Worm (Caenorhabditis elegans): ENCODE data around the gene sra-36.

ce11 chrII:4566237-4566636 lies 25.7 kb upstream of the sra-36 start:
- TF ChIP-seq mep-1 (tag; optimal IDR thresholded peaks at IDR 0.05), result no peak
- TF ChIP-seq ces-1 (GFP tag; optimal IDR thresholded peaks at IDR 0.05), result no peak
- no peak for TF ChIP-seq blmp-1 (tag; optimal IDR thresholded peaks at IDR 0.05)
- no peak for TF ChIP-seq nhr-237 (tag; optimal IDR thresholded peaks at IDR 0.05)
- TF ChIP-seq lin-13 (tag; optimal IDR thresholded peaks at IDR 0.05), result no peak
- no peak for TF ChIP-seq elt-1 (tag; optimal IDR thresholded peaks at IDR 0.05; ENCODE audit: borderline replicate concordance, insufficient read depth)
- TF ChIP-seq ztf-11 (tag; optimal IDR thresholded peaks at IDR 0.05), result no peak
- TF ChIP-seq lsy-2 (tag; optimal IDR thresholded peaks at IDR 0.05), result no peak
- no peak for TF ChIP-seq nhr-76 (tag; optimal IDR thresholded peaks at IDR 0.05)
- no peak for TF ChIP-seq pha-4 (tag; optimal IDR thresholded peaks at IDR 0.05)
- no peak for TF ChIP-seq snpc-4 (tag; optimal IDR thresholded peaks at IDR 0.05)
- TF ChIP-seq nhr-12 (tag; optimal IDR thresholded peaks at IDR 0.05), result no peak

All from whole organism, mixed stage, embryonic.